Worm (Caenorhabditis elegans): ENCODE results near the gene let-418.

DNA sequence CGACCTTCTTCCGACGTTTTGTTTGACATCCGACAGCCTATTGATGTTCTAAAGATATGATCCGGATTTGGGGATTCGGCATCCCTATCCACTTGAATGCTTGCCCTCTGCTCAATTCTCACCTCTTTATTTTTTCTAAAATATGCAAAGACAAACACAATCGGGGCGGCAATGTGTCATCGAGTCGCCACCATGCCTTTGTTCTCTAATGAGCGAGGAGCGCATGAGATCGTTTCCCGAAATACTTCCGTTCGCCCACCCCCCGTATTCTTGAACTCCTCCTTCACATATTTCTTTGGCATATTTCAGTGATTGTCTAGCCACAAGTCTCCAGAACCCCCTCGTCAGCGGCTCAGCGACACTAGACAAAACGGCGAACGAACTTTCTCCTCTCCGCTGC is 27.3 kb upstream of the let-418 start, which contains the start of gene cyn-17:
- no peak for TF ChIP-seq mdl-1 (tag; optimal IDR thresholded peaks at IDR 0.05)
- no peak for TF ChIP-seq nhr-237 (tag; optimal IDR thresholded peaks at IDR 0.05)
- no peak for TF ChIP-seq ZK546.5 (tag; optimal IDR thresholded peaks at IDR 0.05)
- TF ChIP-seq ama-1 (optimal IDR thresholded peaks at IDR 0.05) = no peak
- no peak for TF ChIP-seq ztf-4 (tag; optimal IDR thresholded peaks at IDR 0.05)
- no peak for TF ChIP-seq elt-3 (tag; optimal IDR thresholded peaks at IDR 0.05)
- TF ChIP-seq dmd-4 (tag; optimal IDR thresholded peaks at IDR 0.05) = no peak
- no peak for TF ChIP-seq skn-1 (tag; optimal IDR thresholded peaks at IDR 0.05)
- no peak for TF ChIP-seq egl-27 (tag; optimal IDR thresholded peaks at IDR 0.05)
- no peak for TF ChIP-seq snpc-4 (tag; optimal IDR thresholded peaks at IDR 0.05)
- TF ChIP-seq nhr-12 (tag; optimal IDR thresholded peaks at IDR 0.05) = no peak
- TF ChIP-seq nhr-6 (tag; optimal IDR thresholded peaks at IDR 0.05) = no peak

Measured in whole organism, L2 larva.